Worm (Caenorhabditis elegans) whole organism, mixed stage, embryonic: ENCODE measurements around the gene C50E3.12.

ENCODE experiments used
- M03D4.4 ChIP-seq: sonication (generic microtip); optimal IDR thresholded peaks from 2 replicates; lab custom pipeline; 2017; ENCODE audit warnings: mild to moderate bottlenecking, missing genetic modification characterization, missing compliant biosample characterization
- bed-3 ChIP-seq: fragments of 200-800 bp; sonication (Bioruptor generic); optimal IDR thresholded peaks from 3 replicates; lab custom pipeline; 2018; ENCODE audit warnings: mild to moderate bottlenecking, missing genetic modification characterization, moderate library complexity, missing compliant biosample characterization
- blmp-1 ChIP-seq: fragments of 150-350 bp; optimal IDR thresholded peaks from 2 replicates; lab custom pipeline; 2014; ENCODE audit warnings: missing biosample characterization, missing genetic modification characterization
- ceh-39 ChIP-seq: fragments of 150-350 bp; optimal IDR thresholded peaks from 2 replicates; lab custom pipeline; 2014; ENCODE audit warnings: missing biosample characterization, missing genetic modification characterization
- ceh-43 ChIP-seq: fragments of 200-800 bp; sonication (Bioruptor generic); optimal IDR thresholded peaks from 2 replicates; lab custom pipeline; 2018; ENCODE audit warnings: mild to moderate bottlenecking, missing genetic modification characterization, moderate library complexity, missing compliant biosample characterization
- ceh-83 ChIP-seq: fragments of 200-800 bp; sonication (Bioruptor generic); optimal IDR thresholded peaks from 2 replicates; lab custom pipeline; 2018; ENCODE audit warnings: mild to moderate bottlenecking, missing genetic modification characterization, missing compliant biosample characterization
- ces-1 ChIP-seq: fragments of 150-350 bp; optimal IDR thresholded peaks from 2 replicates; lab custom pipeline; 2014; ENCODE audit warnings: missing biosample characterization, missing genetic modification reagents, missing genetic modification characterization
- cnd-1 ChIP-seq: fragments of 200-800 bp; sonication (Bioruptor generic); optimal IDR thresholded peaks from 2 replicates; lab custom pipeline; 2018; ENCODE audit warnings: mild to moderate bottlenecking, missing genetic modification characterization, missing compliant biosample characterization
- drap-1 ChIP-seq: fragments of 200-800 bp; sonication (Bioruptor generic); optimal IDR thresholded peaks from 3 replicates; lab custom pipeline; 2018; ENCODE audit warnings: mild to moderate bottlenecking, missing genetic modification characterization, missing compliant biosample characterization
- elt-1 ChIP-seq: sonication (generic microtip); optimal IDR thresholded peaks from 2 replicates; lab custom pipeline; 2017; ENCODE audit warnings: missing genetic modification characterization, mild to moderate bottlenecking, missing compliant biosample characterization, antibody characterized with exemption, moderate library complexity, borderline replicate concordance; ENCODE audit not compliant: insufficient read depth
- elt-3 ChIP-seq: fragments of 150-350 bp; optimal IDR thresholded peaks from 2 replicates; lab custom pipeline; 2014; ENCODE audit warnings: missing biosample characterization, missing genetic modification characterization
- flh-1 ChIP-seq: fragments of 200-800 bp; sonication (Bioruptor generic); optimal IDR thresholded peaks from 2 replicates; lab custom pipeline; 2018; ENCODE audit warnings: mild to moderate bottlenecking, missing genetic modification characterization, moderate library complexity, missing compliant biosample characterization
- ham-2 ChIP-seq: fragments of 200-800 bp; sonication (Bioruptor generic); optimal IDR thresholded peaks from 2 replicates; lab custom pipeline; 2018; ENCODE audit warnings: mild to moderate bottlenecking, missing genetic modification characterization, missing compliant biosample characterization
- hlh-1 ChIP-seq: fragments of 150-350 bp; optimal IDR thresholded peaks from 2 replicates; lab custom pipeline; 2014; ENCODE audit warnings: missing biosample characterization, missing genetic modification reagents, missing genetic modification characterization
- lin-32 ChIP-seq: fragments of 200-800 bp; sonication (Bioruptor generic); optimal IDR thresholded peaks from 2 replicates; lab custom pipeline; 2018; ENCODE audit warnings: mild to moderate bottlenecking, missing genetic modification characterization, missing compliant biosample characterization
- lsy-2 ChIP-seq: fragments of 150-350 bp; optimal IDR thresholded peaks from 2 replicates; lab custom pipeline; 2014; ENCODE audit warnings: missing biosample characterization, missing genetic modification characterization
- mab-5 ChIP-seq: fragments of 150-350 bp; optimal IDR thresholded peaks from 2 replicates; lab custom pipeline; 2014; ENCODE audit warnings: missing biosample characterization, missing genetic modification characterization
- mep-1 ChIP-seq: fragments of 150-350 bp; optimal IDR thresholded peaks from 2 replicates; lab custom pipeline; 2017; ENCODE audit warnings: missing biosample characterization, missing genetic modification reagents, missing genetic modification characterization, inconsistent platforms
- mls-2 ChIP-seq: sonication (generic microtip); optimal IDR thresholded peaks from 2 replicates; lab custom pipeline; 2016; ENCODE audit warnings: mild to moderate bottlenecking, missing genetic modification characterization, moderate library complexity, missing compliant biosample characterization
- nhr-12 ChIP-seq: fragments of 150-350 bp; optimal IDR thresholded peaks from 2 replicates; lab custom pipeline; 2014; ENCODE audit warnings: missing biosample characterization, missing genetic modification characterization
- nhr-28 ChIP-seq: fragments of 150-350 bp; optimal IDR thresholded peaks from 2 replicates; lab custom pipeline; 2014; ENCODE audit warnings: missing biosample characterization, missing genetic modification characterization
- nhr-76 ChIP-seq: sonication (generic microtip); optimal IDR thresholded peaks from 2 replicates; lab custom pipeline; 2017; ENCODE audit warnings: missing biosample characterization, missing genetic modification characterization
- pha-4 ChIP-seq: fragments of 150-350 bp; optimal IDR thresholded peaks from 2 replicates; lab custom pipeline; 2018; ENCODE audit warnings: missing biosample characterization, missing genetic modification reagents, missing genetic modification characterization
- sem-2 ChIP-seq: fragments of 200-800 bp; sonication (Bioruptor generic); optimal IDR thresholded peaks from 2 replicates; lab custom pipeline; 2018; ENCODE audit warnings: mild to moderate bottlenecking, missing genetic modification characterization, missing compliant biosample characterization
- sptf-1 ChIP-seq: sonication (generic microtip); optimal IDR thresholded peaks from 2 replicates; lab custom pipeline; 2017; ENCODE audit warnings: mild to moderate bottlenecking, missing genetic modification characterization, moderate library complexity, missing compliant biosample characterization
- tbx-8 ChIP-seq: fragments of 200-800 bp; sonication (Bioruptor generic); optimal IDR thresholded peaks from 2 replicates; lab custom pipeline; 2018; ENCODE audit warnings: mild to moderate bottlenecking, missing genetic modification characterization, moderate library complexity, missing compliant biosample characterization
- unc-120 ChIP-seq: sonication (generic microtip); optimal IDR thresholded peaks from 2 replicates; lab custom pipeline; 2017; ENCODE audit warnings: missing genetic modification characterization, missing compliant biosample characterization; ENCODE audit not compliant: poor library complexity, severe bottlenecking
- unc-39 ChIP-seq: fragments of 150-350 bp; optimal IDR thresholded peaks from 2 replicates; lab custom pipeline; 2014; ENCODE audit warnings: missing biosample characterization, missing genetic modification characterization
- unc-62 ChIP-seq: fragments of 150-350 bp; optimal IDR thresholded peaks from 2 replicates; lab custom pipeline; 2014; ENCODE audit warnings: missing biosample characterization, missing genetic modification reagents, missing genetic modification characterization

Gene C50E3.12

ce11 chrV:7647147-7647546 lies 25.3 kb upstream of the C50E3.12 start:
- TF ChIP-seq blmp-1 (tag; lab: Kevin White, UChicago) = no peak

- TF ChIP-seq unc-62 (GFP tag; lab: Kevin White, UChicago) (no peak), mep-1 (tag; lab: Kevin White, UChicago) (no peak), ceh-43 (GFP tag; lab: Kevin White, UChicago) (no peak), hlh-1 (no peak), lin-32 (GFP tag; lab: Kevin White, UChicago) (no peak), sem-2 (GFP tag; lab: Kevin White, UChicago) (no peak), bed-3 (no peak)
Observed at ce11 chrV:7645454-7645853, 23.6 kb upstream of the C50E3.12 start, which contains the start of gene str-47. Gene str-47 (plus strand): TSS chrV:7645754.

DNA sequence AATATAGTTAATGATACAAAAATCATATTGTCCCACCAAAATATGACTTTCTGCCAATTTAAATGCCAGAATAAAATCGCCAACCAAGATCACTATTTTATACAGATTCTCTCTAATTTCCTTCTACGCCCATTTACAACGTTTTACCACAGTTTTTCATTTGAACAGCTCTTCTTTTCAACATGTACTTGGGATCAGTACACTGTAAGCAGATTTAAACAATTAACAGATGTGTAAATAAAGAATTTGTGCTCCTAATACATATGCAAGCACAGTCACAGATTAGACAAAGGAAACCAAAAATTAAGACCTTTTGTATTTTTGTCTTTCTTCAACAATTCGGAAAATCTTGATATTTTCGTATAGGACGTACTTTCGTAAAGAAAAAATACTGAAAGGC lies 21.6 kb upstream of the C50E3.12 start, which contains the start of gene F07C4.11:
TSS of gene F07C4.11 (minus strand) at position 101 of the 400 bp plus-strand sequence.
- TF ChIP-seq unc-120 (tag; lab: Kevin White, UChicago) (no peak), elt-3 (no peak), mep-1 (tag; lab: Kevin White, UChicago) (no peak), unc-39 (tag; lab: Kevin White, UChicago) (no peak), nhr-28 (tag; lab: Kevin White, UChicago) (no peak), blmp-1 (tag; lab: Kevin White, UChicago) (no peak), ces-1 (GFP tag; lab: Kevin White, UChicago) (no peak), bed-3 (no peak), lin-32 (GFP tag; lab: Kevin White, UChicago) (no peak), nhr-12 (no peak), ceh-39 (tag; lab: Kevin White, UChicago) (no peak), hlh-1 (no peak), mls-2 (tag; lab: Kevin White, UChicago) (no peak), tbx-8 (GFP tag; lab: Kevin White, UChicago) (no peak), sptf-1 (tag; lab: Kevin White, UChicago) (no peak), mab-5 (tag; lab: Kevin White, UChicago) (no peak), ceh-43 (GFP tag; lab: Kevin White, UChicago) (no peak), flh-1 (GFP tag; lab: Kevin White, UChicago) (no peak)

DNA sequence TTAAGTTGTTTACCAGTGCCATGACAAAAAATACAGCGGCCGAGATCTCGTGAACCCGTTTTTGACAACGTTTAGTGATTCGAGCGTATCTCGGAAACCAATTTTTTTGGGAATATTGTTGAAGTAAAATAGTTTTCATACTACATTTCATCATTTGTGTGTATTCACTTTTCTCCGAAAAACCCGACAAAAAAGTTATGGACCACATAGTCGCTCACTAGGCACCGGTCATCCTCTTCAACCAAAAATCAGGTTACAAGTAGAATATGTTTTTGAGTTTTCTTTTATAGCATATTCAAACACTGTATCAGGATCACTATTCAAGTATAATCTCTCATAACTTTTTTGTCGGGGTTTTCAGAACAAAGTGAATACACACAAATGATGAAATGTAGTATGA lies 19.9 kb upstream of the C50E3.12 start:
- no peak for TF ChIP-seq flh-1 (GFP tag; lab: Kevin White, UChicago)
- no peak for TF ChIP-seq cnd-1 (tag; lab: Kevin White, UChicago)
- no peak for TF ChIP-seq lin-32 (GFP tag; lab: Kevin White, UChicago)
- no peak for TF ChIP-seq ceh-39 (tag; lab: Kevin White, UChicago)
- TF ChIP-seq blmp-1 (tag; lab: Kevin White, UChicago) = no peak
- TF ChIP-seq lsy-2 = no peak
- no peak for TF ChIP-seq nhr-76
- TF ChIP-seq unc-120 (tag; lab: Kevin White, UChicago) = no peak
- TF ChIP-seq nhr-28 (tag; lab: Kevin White, UChicago) = no peak

DNA sequence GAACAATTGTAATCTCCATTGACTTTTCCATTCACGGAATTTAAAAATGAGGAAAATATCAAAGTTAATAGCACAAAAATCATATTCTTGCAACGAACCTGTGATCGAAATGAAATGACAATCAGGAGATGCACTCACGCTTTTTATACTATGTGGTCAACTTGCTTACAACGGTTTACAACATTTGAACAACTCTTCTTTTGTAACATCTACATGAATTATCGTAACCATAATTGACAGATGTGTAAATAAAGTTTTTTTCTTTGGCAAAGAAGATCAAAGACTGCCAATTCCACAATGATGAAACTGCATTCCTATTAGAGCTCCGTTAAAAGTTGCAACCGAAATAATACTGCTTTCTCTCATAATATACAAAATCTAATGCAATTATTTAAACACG lies 17.9 kb upstream of the C50E3.12 start, which contains the start of gene F07C4.10:
TSS of gene F07C4.10 (minus strand) at position 101 of the 400 bp plus-strand sequence.
- no peak for TF ChIP-seq ceh-43 (GFP tag; lab: Kevin White, UChicago)
- TF ChIP-seq flh-1 (GFP tag; lab: Kevin White, UChicago) = no peak
- no peak for TF ChIP-seq cnd-1 (tag; lab: Kevin White, UChicago)
- no peak for TF ChIP-seq lsy-2
- TF ChIP-seq elt-1 (tag; lab: Kevin White, UChicago) = no peak
- TF ChIP-seq mls-2 (tag; lab: Kevin White, UChicago) = no peak
- TF ChIP-seq drap-1 (GFP tag; lab: Kevin White, UChicago) = no peak
- TF ChIP-seq hlh-1 = no peak
- TF ChIP-seq nhr-12 = no peak
- no peak for TF ChIP-seq M03D4.4 (tag; lab: Kevin White, UChicago)
- no peak for TF ChIP-seq sem-2 (GFP tag; lab: Kevin White, UChicago)
- TF ChIP-seq elt-3 = no peak
- TF ChIP-seq bed-3 = no peak

- TF ChIP-seq ceh-83 (GFP tag; lab: Kevin White, UChicago) (no peak), nhr-12 (no peak), sem-2 (GFP tag; lab: Kevin White, UChicago) (no peak), drap-1 (GFP tag; lab: Kevin White, UChicago) (no peak), ham-2 (GFP tag; lab: Kevin White, UChicago) (no peak), elt-3 (no peak), sptf-1 (tag; lab: Kevin White, UChicago) (no peak), pha-4 (no peak), nhr-76 (no peak)
- TF ChIP-seq, all 35 proteins: peak for 0
Observed at ce11 chrV:7639356-7639755, 17.5 kb upstream of the C50E3.12 start.
